Fruit fly (Drosophila melanogaster) whole organism, pupa: ENCODE data around the gene CG12480.

ENCODE experiments used
- CG10348 ChIP-seq: fragments of 200-800 bp; sonication (Bioruptor generic); IDR thresholded peaks from 2 replicates; pipeline ENCODE4 v1.3.6; 2022; ENCODE audit warnings: missing biosample characterization, missing genetic modification characterization
- CG12605 ChIP-seq: fragments of 200-800 bp; sonication (Bioruptor generic); IDR thresholded peaks from 2 replicates; pipeline ENCODE4 v1.3.6; 2022; ENCODE audit warnings: missing biosample characterization, missing genetic modification characterization
- CG13204 ChIP-seq: fragments of 200-800 bp; sonication (Bioruptor generic); optimal IDR thresholded peaks from 2 replicates; lab custom pipeline; 2018; ENCODE audit warnings: missing biosample characterization, mild to moderate bottlenecking, missing genetic modification characterization, moderate library complexity
- CG14655 ChIP-seq: fragments of 200-800 bp; sonication (Bioruptor generic); optimal IDR thresholded peaks from 3 replicates; lab custom pipeline; 2017; ENCODE audit warnings: mild to moderate bottlenecking, missing biosample characterization, missing genetic modification reagents, missing genetic modification characterization
- CG15710 ChIP-seq: fragments of 200-800 bp; sonication (Bioruptor generic); optimal IDR thresholded peaks from 2 replicates; lab custom pipeline; 2018; ENCODE audit warnings: missing biosample characterization, mild to moderate bottlenecking, missing genetic modification characterization, moderate library complexity
- CG17806 ChIP-seq: fragments of 200-800 bp; sonication (Bioruptor generic); optimal IDR thresholded peaks from 2 replicates; lab custom pipeline; 2018; ENCODE audit warnings: missing biosample characterization, mild to moderate bottlenecking, missing genetic modification characterization, moderate library complexity
- CG32121 ChIP-seq: fragments of 200-800 bp; sonication (Bioruptor generic); IDR thresholded peaks from 2 replicates; pipeline ENCODE4 v1.3.6; 2022; ENCODE audit warnings: missing biosample characterization, missing genetic modification characterization
- CG34367 ChIP-seq: fragments of 200-800 bp; sonication (Bioruptor generic); optimal IDR thresholded peaks from 2 replicates; lab custom pipeline; 2018; ENCODE audit warnings: missing biosample characterization, mild to moderate bottlenecking, missing genetic modification characterization
- CG4496 ChIP-seq: fragments of 200-800 bp; sonication (Bioruptor generic); IDR thresholded peaks from 3 replicates; pipeline ENCODE4 v1.3.6; 2022; ENCODE audit warnings: missing biosample characterization, missing genetic modification characterization
- CG8159 ChIP-seq: fragments of 200-800 bp; sonication (Bioruptor generic); optimal IDR thresholded peaks from 3 replicates; lab custom pipeline; 2018; ENCODE audit warnings: missing biosample characterization, mild to moderate bottlenecking, missing genetic modification characterization, moderate library complexity
- CG8301 ChIP-seq: fragments of 200-800 bp; sonication (Bioruptor generic); optimal IDR thresholded peaks from 2 replicates; lab custom pipeline; 2018; ENCODE audit warnings: missing biosample characterization, mild to moderate bottlenecking, missing genetic modification characterization
- CG9948 ChIP-seq: fragments of 200-800 bp; sonication (Bioruptor generic); optimal IDR thresholded peaks from 2 replicates; lab custom pipeline; 2018; ENCODE audit warnings: missing biosample characterization, mild to moderate bottlenecking, missing genetic modification characterization, moderate library complexity
- D1 ChIP-seq: fragments of 200-800 bp; sonication (Bioruptor generic); optimal IDR thresholded peaks from 2 replicates; lab custom pipeline; 2018; ENCODE audit warnings: missing biosample characterization, mild to moderate bottlenecking, missing genetic modification characterization, moderate library complexity
- EcR ChIP-seq: fragments of 200-800 bp; sonication (Bioruptor generic); optimal IDR thresholded peaks from 3 replicates; lab custom pipeline; 2019; ENCODE audit warnings: missing biosample characterization, missing genetic modification characterization, mild to moderate bottlenecking, moderate library complexity, missing genetic modification reagents
- Ets98B ChIP-seq: fragments of 200-800 bp; sonication (Bioruptor generic); IDR thresholded peaks from 2 replicates; pipeline ENCODE4 v1.3.6; 2022; ENCODE audit warnings: missing biosample characterization, missing genetic modification characterization
- Pif1A ChIP-seq: fragments of 200-800 bp; sonication (Bioruptor generic); optimal IDR thresholded peaks from 3 replicates; lab custom pipeline; 2016; ENCODE audit warnings: missing biosample characterization, missing genetic modification characterization
- Pif1B ChIP-seq: fragments of 200-800 bp; sonication (Bioruptor generic); optimal IDR thresholded peaks from 3 replicates; lab custom pipeline; 2016; ENCODE audit warnings: missing biosample characterization, missing genetic modification characterization
- Snoo ChIP-seq: fragments of 200-800 bp; sonication (Bioruptor generic); optimal IDR thresholded peaks from 3 replicates; lab custom pipeline; 2017; ENCODE audit warnings: missing biosample characterization, mild to moderate bottlenecking, missing genetic modification characterization, inconsistent platforms
- fd96Ca ChIP-seq: fragments of 200-800 bp; sonication (Bioruptor generic); IDR thresholded peaks from 3 replicates; pipeline ENCODE4 v1.3.6; 2022; ENCODE audit warnings: missing biosample characterization, missing genetic modification characterization
- gl ChIP-seq: fragments of 200-800 bp; sonication (Bioruptor generic); optimal IDR thresholded peaks from 2 replicates; lab custom pipeline; 2018; ENCODE audit warnings: missing biosample characterization, mild to moderate bottlenecking, missing genetic modification characterization
- rn ChIP-seq: fragments of 200-800 bp; sonication (Bioruptor generic); IDR thresholded peaks from 2 replicates; pipeline ENCODE4 v1.3.6; 2022; ENCODE audit warnings: missing biosample characterization, missing genetic modification characterization

The CG12480 gene

dm6 chrX:14214505-14215449 lies 45.4 kb downstream of the CG12480 start:
- TF ChIP-seq CG9948 (tag; lab: Kevin White, UChicago) (peak; percentile 86), CG32121 (GFP tag; lab: Robert Waterston, UW) (peak; percentile 83), CG10348 (GFP tag; lab: Robert Waterston, UW) (peak; percentile 41; the same call in 1 of the 2 replicates), Pif1A (GFP tag; lab: Kevin White, UChicago) (peak; percentile 48), rn (GFP tag; lab: Robert Waterston, UW) (peak; percentile 43; the same call in 1 of the 2 replicates), CG8159 (tag; lab: Kevin White, UChicago) (peak; percentile 79), Snoo (tag; lab: Kevin White, UChicago) (peak; percentile 22), CG34367 (tag; lab: Kevin White, UChicago) (peak; percentile 64), fd96Ca (GFP tag; lab: Robert Waterston, UW) (peak; percentile 57), CG15710 (tag; lab: Kevin White, UChicago) (peak; percentile 68), CG4496 (GFP tag; lab: Robert Waterston, UW) (peak; percentile 90), CG17806 (tag; lab: Kevin White, UChicago) (peak; percentile 76), CG8301 (tag; lab: Kevin White, UChicago) (peak; percentile 88), D1 (tag; lab: Kevin White, UChicago) (no peak), CG13204 (GFP tag; lab: Kevin White, UChicago) (peak; percentile 24), CG14655 (peak; percentile 93), CG12605 (GFP tag; lab: Robert Waterston, UW) (peak; percentile 81), gl (tag; lab: Kevin White, UChicago) (peak; percentile 13), Pif1B (GFP tag; lab: Kevin White, UChicago) (peak; percentile 46), EcR (peak; percentile 6), Ets98B (peak; percentile 74)

DNA sequence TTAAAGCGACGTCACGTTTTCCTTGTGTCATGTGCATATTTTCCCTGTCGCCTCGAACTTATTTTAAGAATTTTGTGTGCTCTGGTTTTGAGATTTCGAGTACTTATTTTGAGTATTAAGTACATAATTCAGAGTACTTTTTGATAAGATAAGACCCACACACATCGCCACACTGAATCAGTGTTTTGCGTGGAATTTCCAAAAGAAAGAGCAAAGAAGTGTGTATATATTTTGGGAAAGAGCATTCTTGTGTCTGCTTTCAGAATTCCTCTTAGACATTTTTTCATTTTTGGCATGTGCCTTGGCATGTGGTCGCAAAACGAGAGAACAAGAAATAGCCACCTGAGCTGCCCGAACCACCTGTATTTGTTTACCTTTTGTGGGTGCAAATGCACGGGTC lies 46.4 kb downstream of the CG12480 start:
- TF ChIP-seq D1 (tag; lab: Kevin White, UChicago): no peak
- TF ChIP-seq CG8159 (tag; lab: Kevin White, UChicago): no peak
- TF ChIP-seq Pif1B (GFP tag; lab: Kevin White, UChicago): no peak
- peak; percentile 31; the same call in 1 of the 2 replicates for TF ChIP-seq Ets98B
- peak; percentile 27; the same call in 1 of the 2 replicates for TF ChIP-seq CG12605 (GFP tag; lab: Robert Waterston, UW)
- TF ChIP-seq CG32121 (GFP tag; lab: Robert Waterston, UW): peak; percentile 51
- no peak for TF ChIP-seq rn (GFP tag; lab: Robert Waterston, UW)
- TF ChIP-seq EcR: no peak
- TF ChIP-seq CG14655: peak; percentile 43
- peak; percentile 31 for TF ChIP-seq CG8301 (tag; lab: Kevin White, UChicago)
- TF ChIP-seq gl (tag; lab: Kevin White, UChicago): no peak
- TF ChIP-seq CG13204 (GFP tag; lab: Kevin White, UChicago): no peak
- no peak for TF ChIP-seq CG10348 (GFP tag; lab: Robert Waterston, UW)
- no peak for TF ChIP-seq CG9948 (tag; lab: Kevin White, UChicago)
- 0 out of 3 replicates have a peak, but pooled peaks have one; percentile 21 for TF ChIP-seq CG4496 (GFP tag; lab: Robert Waterston, UW)
- peak; percentile 6 for TF ChIP-seq CG15710 (tag; lab: Kevin White, UChicago)

DNA sequence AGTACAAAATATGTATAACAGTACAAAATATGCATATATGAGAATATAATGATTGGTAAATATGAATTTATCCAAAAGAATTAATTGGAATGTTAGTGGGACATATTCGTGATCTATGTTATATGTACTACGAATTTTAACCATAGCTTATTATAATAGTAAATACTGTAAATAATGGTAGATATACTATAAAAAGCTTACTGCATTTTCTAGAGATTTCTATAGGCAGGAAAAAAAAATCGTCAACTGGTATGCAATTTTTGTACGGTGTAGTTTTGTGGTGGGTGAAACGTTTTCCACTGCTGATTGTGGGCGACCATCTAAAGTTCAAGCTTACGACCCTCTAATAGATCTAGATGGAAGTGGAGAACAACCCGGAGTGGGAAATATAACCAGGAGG lies 47.5 kb downstream of the CG12480 start:
- TF ChIP-seq CG4496 (GFP tag; lab: Robert Waterston, UW): 0 out of 3 replicates have a peak, but pooled peaks have one; percentile 7
- peak; percentile 16 for TF ChIP-seq CG8301 (tag; lab: Kevin White, UChicago)
- no peak for TF ChIP-seq Pif1B (GFP tag; lab: Kevin White, UChicago)

- peak; percentile 94 for TF ChIP-seq Ets98B
- peak; percentile 96 for TF ChIP-seq CG12605 (GFP tag; lab: Robert Waterston, UW)
- TF ChIP-seq fd96Ca (GFP tag; lab: Robert Waterston, UW): peak; percentile 86
- TF ChIP-seq CG8159 (tag; lab: Kevin White, UChicago): peak; percentile 98
- TF ChIP-seq CG32121 (GFP tag; lab: Robert Waterston, UW): peak; percentile 95
- peak; percentile 59; the same call in 1 of the 2 replicates for TF ChIP-seq CG10348 (GFP tag; lab: Robert Waterston, UW)
- peak; percentile 97 for TF ChIP-seq CG34367 (tag; lab: Kevin White, UChicago)
- TF ChIP-seq CG9948 (tag; lab: Kevin White, UChicago): peak; percentile 97
- TF ChIP-seq CG13204 (GFP tag; lab: Kevin White, UChicago): peak; percentile 93
- peak; percentile 97 for TF ChIP-seq CG4496 (GFP tag; lab: Robert Waterston, UW)
- TF ChIP-seq EcR: peak; percentile 93
- TF ChIP-seq CG17806 (tag; lab: Kevin White, UChicago): peak; percentile 98
- TF ChIP-seq Pif1A (GFP tag; lab: Kevin White, UChicago): peak; percentile 94
- TF ChIP-seq gl (tag; lab: Kevin White, UChicago): peak; percentile 92
- TF ChIP-seq Snoo (tag; lab: Kevin White, UChicago): peak; percentile 97
- TF ChIP-seq CG15710 (tag; lab: Kevin White, UChicago): peak; percentile 98
- peak; percentile 95 for TF ChIP-seq CG14655
- TF ChIP-seq CG8301 (tag; lab: Kevin White, UChicago): peak; percentile 93
- peak; percentile 91 for TF ChIP-seq Pif1B (GFP tag; lab: Kevin White, UChicago)
- peak; percentile 92 for TF ChIP-seq rn (GFP tag; lab: Robert Waterston, UW)
- peak; percentile 95 for TF ChIP-seq D1 (tag; lab: Kevin White, UChicago)
Observed at dm6 chrX:14218045-14218483, 48.7 kb downstream of the CG12480 start.
